Fruit fly (Drosophila melanogaster): Measurements from ENCODE around the gene Ku80.
A peak's percentile ranks its signal among the peaks of the same experiment; 100 is the strongest.

Ku80 gene

DNA sequence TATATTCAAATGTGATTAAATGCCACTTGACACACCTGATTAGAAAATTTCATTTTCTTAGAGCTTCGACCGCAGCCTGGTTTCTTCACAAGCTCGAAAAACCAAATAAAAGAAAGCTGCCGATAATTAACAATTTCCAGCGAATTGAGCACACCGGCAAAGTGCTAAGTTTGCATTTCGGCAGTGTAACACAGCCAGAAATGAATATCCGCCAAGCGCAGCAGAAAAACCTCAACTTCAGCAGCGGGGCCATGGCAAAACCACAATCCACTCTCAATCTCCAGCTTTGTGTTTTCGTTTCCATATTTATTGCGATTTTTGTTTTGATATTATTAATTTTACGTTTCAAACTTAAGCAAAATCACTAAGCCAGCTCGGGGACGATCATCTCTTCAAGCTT lies 21.6 kb downstream of the Ku80 start:
- no peak for TF ChIP-seq noc (tag; optimal IDR thresholded peaks at IDR 0.05)

- no peak for TF ChIP-seq noc (tag; optimal IDR thresholded peaks at IDR 0.05)
Observed at dm6 chr2L:15748261-15748553, 22.8 kb downstream of the Ku80 start.

- no peak for TF ChIP-seq noc (tag; optimal IDR thresholded peaks at IDR 0.05)
Observed at dm6 chr2L:15747394-15748260, 23.3 kb downstream of the Ku80 start, which contains the start of gene CycE. Gene CycE, minus strand, starts transcription at chr2L:15748150.

DNA sequence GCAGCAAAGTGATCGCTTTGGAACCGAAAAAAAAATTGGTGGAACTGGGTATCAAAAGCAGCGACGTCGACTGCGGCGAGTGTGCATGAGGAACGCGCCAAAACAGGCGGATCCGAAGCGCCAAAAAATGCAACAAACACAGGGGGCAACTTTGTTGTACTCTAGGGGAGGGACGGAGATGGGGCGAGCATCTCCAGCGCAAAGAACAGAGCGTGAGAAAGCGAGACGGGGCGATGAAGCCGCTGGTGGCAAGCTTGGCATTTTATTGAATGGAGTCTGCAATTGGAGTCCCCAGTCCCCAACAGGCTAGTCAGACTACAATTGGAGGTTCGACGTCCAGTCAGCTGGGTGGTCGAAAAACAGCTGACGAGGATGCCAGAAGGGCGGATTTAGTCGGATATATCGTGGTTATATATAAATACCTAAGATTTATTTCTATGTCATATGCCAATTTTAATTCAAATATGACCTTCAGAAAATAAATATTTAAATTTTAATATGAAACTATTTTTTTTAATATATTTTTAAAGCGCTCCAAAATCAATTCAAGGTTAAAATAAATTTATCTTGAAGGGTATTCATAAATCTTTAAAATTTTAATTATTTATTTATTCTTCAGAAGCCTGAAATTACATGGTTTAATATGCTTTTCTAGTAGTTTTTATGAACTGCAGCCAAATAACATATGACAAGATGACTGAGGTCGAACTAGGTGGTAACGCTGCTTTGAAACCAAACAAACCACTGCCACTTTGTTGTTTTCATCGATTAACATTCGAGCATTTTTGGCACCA lies 24.2 kb downstream of the Ku80 start:
- peak; percentile 93 for TF ChIP-seq noc (tag; optimal IDR thresholded peaks at IDR 0.05)

DNA sequence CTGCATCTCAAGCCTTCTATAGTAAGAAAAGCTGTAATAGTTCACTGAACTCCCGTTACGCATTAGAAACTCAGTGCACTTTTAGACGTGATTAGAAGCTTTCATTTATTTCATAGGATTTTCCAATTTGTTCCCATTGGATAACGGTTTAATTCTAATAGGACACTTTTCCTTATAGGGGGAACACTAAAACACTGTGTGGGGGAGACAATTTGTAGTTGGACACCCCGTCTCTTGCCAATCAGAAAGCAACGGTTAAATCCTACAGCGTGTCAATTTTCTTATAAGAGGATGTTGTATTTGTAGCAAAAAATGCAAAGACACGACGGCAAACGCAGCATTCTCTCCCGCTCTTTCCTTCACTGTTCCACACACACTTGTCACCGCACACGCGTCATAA lies 25.0 kb downstream of the Ku80 start:
- TF ChIP-seq noc (tag; optimal IDR thresholded peaks at IDR 0.05) = no peak

- TF ChIP-seq noc (tag; optimal IDR thresholded peaks at IDR 0.05) = no peak
Observed at dm6 chr2L:15745036-15745854, 25.7 kb downstream of the Ku80 start.

- no peak for TF ChIP-seq noc (tag; optimal IDR thresholded peaks at IDR 0.05)
Observed at dm6 chr2L:15743578-15743977, 27.4 kb downstream of the Ku80 start.

DNA sequence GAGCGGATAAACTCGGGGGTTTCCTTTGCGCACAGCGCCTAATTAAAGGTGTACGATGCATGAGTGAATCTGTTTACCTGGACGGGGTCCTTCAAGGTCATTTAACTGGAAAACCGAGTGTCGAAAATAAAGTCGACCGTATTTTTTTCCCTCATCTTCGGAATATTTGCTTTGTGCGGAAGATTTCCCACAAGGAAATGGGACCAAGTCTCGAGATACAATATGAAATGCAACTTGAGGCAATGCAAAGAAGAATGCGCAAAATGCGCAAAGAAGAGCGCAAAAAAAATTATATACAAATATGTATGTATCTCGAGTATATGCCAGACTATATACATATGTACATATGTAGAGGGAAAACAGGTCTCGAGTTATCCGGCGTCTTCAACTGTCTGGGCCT lies 28.0 kb downstream of the Ku80 start:
- TF ChIP-seq noc (tag; optimal IDR thresholded peaks at IDR 0.05) = no peak

- TF ChIP-seq noc (tag; optimal IDR thresholded peaks at IDR 0.05) = no peak
Observed at dm6 chr2L:15741418-15741817, 29.5 kb downstream of the Ku80 start.

DNA sequence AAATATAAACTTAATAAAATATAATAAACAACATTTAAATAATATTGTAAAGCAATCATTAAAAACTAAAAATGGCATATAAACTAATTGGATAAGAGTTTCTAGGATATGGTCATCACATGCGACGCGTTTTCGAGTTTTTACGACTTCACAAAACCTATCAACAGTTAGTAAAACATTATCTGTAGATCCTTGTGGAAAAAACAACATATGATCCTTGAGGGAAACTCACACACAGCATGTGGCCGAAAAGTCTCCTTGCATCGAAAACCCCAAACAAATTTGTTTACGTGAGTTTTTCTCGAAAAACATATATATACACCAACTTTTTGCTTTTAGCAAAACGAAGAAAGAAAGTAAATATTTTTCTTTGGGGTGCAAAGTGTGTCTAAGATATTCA lies 30.0 kb downstream of the Ku80 start:
- no peak for TF ChIP-seq noc (tag; optimal IDR thresholded peaks at IDR 0.05)

DNA sequence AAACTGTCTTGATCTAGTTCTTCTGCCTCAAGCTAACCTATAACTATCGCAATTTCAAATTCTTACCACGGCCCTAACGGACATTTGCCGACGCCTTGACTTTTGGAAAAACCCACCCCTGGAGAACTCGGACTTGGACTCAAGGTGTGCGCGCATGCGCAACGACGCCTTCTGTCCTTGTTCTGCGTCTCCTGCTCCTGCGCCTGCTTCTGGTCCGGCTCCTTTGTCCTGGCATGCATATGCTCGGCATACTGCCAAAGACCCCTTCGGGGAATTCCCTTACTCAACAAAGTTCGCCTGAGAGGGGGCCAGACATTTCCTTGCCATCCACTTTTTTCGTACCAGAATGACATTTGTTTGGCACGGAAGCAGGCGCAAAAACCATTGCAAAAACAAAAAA lies 35.0 kb downstream of the Ku80 start:
- no peak for TF ChIP-seq noc (tag; optimal IDR thresholded peaks at IDR 0.05)

DNA sequence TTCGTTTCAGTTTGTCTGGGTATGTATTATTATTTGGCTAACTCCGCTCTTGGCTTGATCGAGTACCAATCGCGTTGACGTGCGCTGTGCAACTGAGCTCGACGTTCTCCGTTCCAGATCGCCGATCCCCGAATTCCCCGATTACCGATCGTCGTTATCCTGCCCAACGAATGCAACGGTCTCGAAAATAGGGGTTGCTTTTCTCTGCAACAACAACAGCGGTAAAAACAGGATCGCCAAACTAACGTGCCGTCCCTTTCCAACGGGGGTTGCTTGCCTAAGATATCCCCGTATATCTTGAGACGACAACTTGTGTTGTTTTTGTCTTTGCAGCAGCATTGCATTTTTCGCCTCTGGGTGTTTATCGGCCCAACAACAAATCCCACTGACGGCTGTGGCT lies 39.3 kb downstream of the Ku80 start:
- TF ChIP-seq noc (tag; optimal IDR thresholded peaks at IDR 0.05) = no peak

Measured in whole organism, larva.